Fruit fly (Drosophila melanogaster) whole organism, embryonic: ENCODE measurements around the gene CG14965.

Source experiments
- Antp ChIP-seq: fragments of 200-800 bp; sonication (Bioruptor generic); optimal IDR thresholded peaks from 3 replicates; lab custom pipeline; 2016; ENCODE audit warnings: missing biosample characterization, missing genetic modification characterization
- Asciz ChIP-seq: fragments of 200-800 bp; sonication (Bioruptor generic); optimal IDR thresholded peaks from 2 replicates; lab custom pipeline; 2017; ENCODE audit warnings: missing biosample characterization, mild to moderate bottlenecking, missing genetic modification characterization, missing genetic modification reagents
- CG10209 ChIP-seq: fragments of 200-800 bp; sonication (Bioruptor generic); optimal IDR thresholded peaks from 3 replicates; lab custom pipeline; 2017; ENCODE audit warnings: missing biosample characterization, mild to moderate bottlenecking, missing genetic modification characterization, missing genetic modification reagents
- CG10431 ChIP-seq: fragments of 200-800 bp; sonication (Bioruptor generic); optimal IDR thresholded peaks from 3 replicates; lab custom pipeline; 2018; ENCODE audit warnings: missing biosample characterization, mild to moderate bottlenecking, missing genetic modification characterization
- CG12391 ChIP-seq: fragments of 200-800 bp; sonication (Bioruptor generic); optimal IDR thresholded peaks from 3 replicates; lab custom pipeline; 2018; ENCODE audit warnings: missing biosample characterization, mild to moderate bottlenecking, missing genetic modification characterization, moderate library complexity
- CG12744 ChIP-seq: fragments of 200-800 bp; sonication (Bioruptor generic); optimal IDR thresholded peaks from 2 replicates; lab custom pipeline; 2016; ENCODE audit warnings: missing biosample characterization, missing genetic modification characterization
- CG13894 ChIP-seq: fragments of 200-800 bp; sonication (Bioruptor generic); optimal IDR thresholded peaks from 3 replicates; lab custom pipeline; 2018; ENCODE audit warnings: missing biosample characterization, mild to moderate bottlenecking, missing genetic modification characterization, moderate library complexity
- CG14441 ChIP-seq: fragments of 200-800 bp; sonication (Bioruptor generic); IDR thresholded peaks from 2 replicates; pipeline ENCODE4 v1.3.6; 2022; ENCODE audit warnings: missing biosample characterization, missing genetic modification characterization
- CG15073 ChIP-seq: fragments of 200-800 bp; sonication (Bioruptor generic); optimal IDR thresholded peaks from 2 replicates; lab custom pipeline; 2016; ENCODE audit warnings: missing biosample characterization, missing genetic modification characterization
- CG15696 ChIP-seq: fragments of 200-800 bp; sonication (Bioruptor generic); optimal IDR thresholded peaks from 2 replicates; lab custom pipeline; 2019; ENCODE audit warnings: missing biosample characterization, mild to moderate bottlenecking, missing genetic modification characterization, moderate library complexity
- CG16863 ChIP-seq: fragments of 200-800 bp; sonication (Bioruptor generic); optimal IDR thresholded peaks from 3 replicates; lab custom pipeline; 2016; ENCODE audit warnings: missing biosample characterization, missing genetic modification characterization
- CG17328 ChIP-seq: fragments of 200-800 bp; sonication (Bioruptor generic); IDR thresholded peaks from 2 replicates; pipeline ENCODE4 v1.3.6; 2022; ENCODE audit warnings: missing biosample characterization, missing genetic modification characterization
- CG17829 ChIP-seq: fragments of 200-800 bp; optimal IDR thresholded peaks from 2 replicates; lab custom pipeline; 2019; ENCODE audit warnings: missing biosample characterization, mild to moderate bottlenecking, missing genetic modification characterization, moderate library complexity
- CG1792 ChIP-seq: fragments of 200-800 bp; sonication (Bioruptor generic); optimal IDR thresholded peaks from 2 replicates; lab custom pipeline; 2016; ENCODE audit warnings: missing biosample characterization, missing genetic modification characterization
- CG18599 ChIP-seq: fragments of 200-800 bp; sonication (Bioruptor generic); optimal IDR thresholded peaks from 3 replicates; lab custom pipeline; 2017; ENCODE audit warnings: missing biosample characterization, missing genetic modification characterization, mild to moderate bottlenecking, moderate library complexity, missing genetic modification reagents
- CG2116 ChIP-seq: fragments of 200-800 bp; sonication (Bioruptor generic); optimal IDR thresholded peaks from 3 replicates; lab custom pipeline; 2018; ENCODE audit warnings: missing biosample characterization, mild to moderate bottlenecking, missing genetic modification characterization
- CG2120 ChIP-seq: fragments of 200-800 bp; sonication (Bioruptor generic); optimal IDR thresholded peaks from 3 replicates; lab custom pipeline; 2016; ENCODE audit warnings: missing biosample characterization, missing genetic modification characterization
- CG3065 ChIP-seq: fragments of 200-800 bp; sonication (Bioruptor generic); optimal IDR thresholded peaks from 2 replicates; lab custom pipeline; 2016; ENCODE audit warnings: missing biosample characterization, missing genetic modification characterization
- CG34224 ChIP-seq: fragments of 200-800 bp; sonication (Bioruptor generic); IDR thresholded peaks from 3 replicates; pipeline ENCODE4 v1.3.6; 2022; ENCODE audit warnings: missing biosample characterization, missing genetic modification characterization; ENCODE audit not compliant: partially characterized antibody
- CG42726 ChIP-seq: fragments of 200-800 bp; sonication (Bioruptor generic); IDR thresholded peaks from 2 replicates; pipeline ENCODE4 v1.3.6; 2022; ENCODE audit warnings: missing biosample characterization, missing genetic modification characterization; ENCODE audit not compliant: partially characterized antibody
- CG6791 ChIP-seq: fragments of 200-800 bp; sonication (Bioruptor generic); IDR thresholded peaks from 3 replicates; pipeline ENCODE4 v1.3.6; 2022; ENCODE audit warnings: missing biosample characterization, missing genetic modification characterization; ENCODE audit not compliant: partially characterized antibody
- CG7372 ChIP-seq: fragments of 200-800 bp; sonication (Bioruptor generic); IDR thresholded peaks from 2 replicates; pipeline ENCODE4 v1.3.6; 2022; ENCODE audit warnings: missing biosample characterization, missing genetic modification characterization
- CG9215 ChIP-seq: fragments of 200-800 bp; sonication (Bioruptor generic); IDR thresholded peaks from 2 replicates; pipeline ENCODE4 v1.3.6; 2022; ENCODE audit warnings: missing biosample characterization, missing genetic modification characterization
- CG9876 ChIP-seq: fragments of 200-800 bp; sonication (Bioruptor generic); optimal IDR thresholded peaks from 2 replicates; lab custom pipeline; 2016; ENCODE audit warnings: missing biosample characterization, missing genetic modification characterization
- Chrac-16 ChIP-seq: fragments of 200-800 bp; sonication (Bioruptor generic); optimal IDR thresholded peaks from 3 replicates; lab custom pipeline; 2016; ENCODE audit warnings: missing biosample characterization, missing genetic modification characterization
- CkIIα-i1 ChIP-seq: fragments of 200-800 bp; sonication (Bioruptor generic); IDR thresholded peaks from 2 replicates; pipeline ENCODE4 v1.3.6; 2022; ENCODE audit warnings: missing biosample characterization, missing genetic modification characterization
- D19B ChIP-seq: fragments of 200-800 bp; sonication (Bioruptor generic); optimal IDR thresholded peaks from 2 replicates; lab custom pipeline; 2017; ENCODE audit warnings: missing biosample characterization, mild to moderate bottlenecking, missing genetic modification characterization
- Hey ChIP-seq: fragments of 200-800 bp; sonication (Bioruptor generic); optimal IDR thresholded peaks from 3 replicates; lab custom pipeline; 2018; ENCODE audit warnings: missing biosample characterization, mild to moderate bottlenecking, missing genetic modification characterization
- MBD-R2 ChIP-seq: fragments of 200-800 bp; sonication (Bioruptor generic); IDR thresholded peaks from 2 replicates; pipeline ENCODE4 v1.3.6; 2022; ENCODE audit warnings: missing biosample characterization, missing genetic modification characterization
- Mad ChIP-seq: fragments of 200-800 bp; sonication (Bioruptor generic); optimal IDR thresholded peaks from 2 replicates; lab custom pipeline; 2016; ENCODE audit warnings: missing biosample characterization, missing genetic modification characterization
- Max ChIP-seq: fragments of 200-800 bp; sonication (Bioruptor generic); optimal IDR thresholded peaks from 2 replicates; lab custom pipeline; 2016; ENCODE audit warnings: missing biosample characterization, mild to moderate bottlenecking, missing genetic modification characterization
- NFAT ChIP-seq: fragments of 200-800 bp; sonication (Bioruptor generic); IDR thresholded peaks from 2 replicates; pipeline ENCODE4 v1.3.6; 2022; ENCODE audit warnings: missing biosample characterization, missing genetic modification characterization
- Oli ChIP-seq: fragments of 200-800 bp; sonication (Bioruptor generic); optimal IDR thresholded peaks from 2 replicates; lab custom pipeline; 2018; ENCODE audit warnings: missing biosample characterization, mild to moderate bottlenecking, missing genetic modification characterization, moderate library complexity
- PHDP ChIP-seq: fragments of 200-800 bp; sonication (Bioruptor generic); optimal IDR thresholded peaks from 3 replicates; lab custom pipeline; 2018; ENCODE audit warnings: missing biosample characterization, mild to moderate bottlenecking, missing genetic modification characterization, moderate library complexity
- Pdp1 ChIP-seq, 2 experiments: fragments of 200-800 bp; sonication (Bioruptor generic); optimal IDR thresholded peaks; 3 replicates each; lab custom pipeline; 2016; ENCODE audit warnings: missing biosample characterization in 2 of 2, missing genetic modification characterization in 2 of 2, mild to moderate bottlenecking in 1 of 2, moderate library complexity in 1 of 2
- Poxn ChIP-seq: fragments of 200-800 bp; sonication (Bioruptor generic); IDR thresholded peaks from 2 replicates; pipeline ENCODE4 v1.3.6; 2022; ENCODE audit warnings: missing biosample characterization, missing genetic modification characterization
- Ptx1 ChIP-seq: fragments of 200-800 bp; sonication (Bioruptor generic); IDR thresholded peaks from 2 replicates; pipeline ENCODE4 v1.3.6; 2022; ENCODE audit warnings: missing biosample characterization, missing genetic modification characterization
- Taf1 ChIP-seq: fragments of 200-800 bp; sonication (Bioruptor generic); IDR thresholded peaks from 2 replicates; pipeline ENCODE4 v1.3.6; 2022; ENCODE audit warnings: missing biosample characterization, missing genetic modification characterization
- ara ChIP-seq: fragments of 200-800 bp; sonication (Bioruptor generic); IDR thresholded peaks from 2 replicates; pipeline ENCODE4 v1.3.6; 2022; ENCODE audit warnings: missing biosample characterization, missing genetic modification characterization
- cas ChIP-seq: fragments of 200-800 bp; sonication (Bioruptor generic); IDR thresholded peaks from 2 replicates; pipeline ENCODE4 v1.3.6; 2022; ENCODE audit warnings: missing biosample characterization, missing genetic modification characterization
- dan ChIP-seq: fragments of 200-800 bp; sonication (Bioruptor generic); IDR thresholded peaks from 2 replicates; pipeline ENCODE4 v1.3.6; 2022; ENCODE audit warnings: missing biosample characterization, missing genetic modification characterization
- gt ChIP-seq: fragments of 200-800 bp; sonication (Bioruptor generic); IDR thresholded peaks from 2 replicates; pipeline ENCODE4 v1.3.6; 2022; ENCODE audit warnings: missing biosample characterization, missing genetic modification characterization
- h ChIP-seq: fragments of >200 bp; optimal IDR thresholded peaks from 2 replicates; lab custom pipeline; 2017
- hth ChIP-seq: fragments of >200 bp; optimal IDR thresholded peaks from 2 replicates; lab custom pipeline; 2017; ENCODE audit warnings: inconsistent platforms
- inv ChIP-seq: fragments of 200-800 bp; sonication (Bioruptor generic); IDR thresholded peaks from 2 replicates; pipeline ENCODE4 v1.3.6; 2022; ENCODE audit warnings: missing biosample characterization, missing genetic modification characterization; ENCODE audit not compliant: partially characterized antibody
- jumu ChIP-seq: fragments of 200-800 bp; sonication (Bioruptor generic); optimal IDR thresholded peaks from 3 replicates; lab custom pipeline; 2016; ENCODE audit warnings: missing biosample characterization, missing genetic modification characterization
- odd ChIP-seq: fragments of 200-800 bp; sonication (Bioruptor generic); optimal IDR thresholded peaks from 2 replicates; lab custom pipeline; 2017; ENCODE audit warnings: missing biosample characterization, mild to moderate bottlenecking, missing genetic modification characterization
- otp ChIP-seq: fragments of 200-800 bp; sonication (Bioruptor generic); IDR thresholded peaks from 3 replicates; pipeline ENCODE4, ENCODE4 v1.3.6; 2022; ENCODE audit warnings: missing biosample characterization, missing genetic modification characterization
- sisA ChIP-seq: fragments of 200-800 bp; sonication (Bioruptor generic); IDR thresholded peaks from 2 replicates; pipeline ENCODE4 v1.3.6; 2022; ENCODE audit warnings: missing biosample characterization, missing genetic modification characterization
- slbo ChIP-seq: fragments of 200-800 bp; sonication (Bioruptor generic); IDR thresholded peaks from 2 replicates; pipeline ENCODE4 v1.3.6; 2022; ENCODE audit warnings: missing biosample characterization, missing genetic modification characterization
- sna ChIP-seq: fragments of 200-800 bp; sonication (Bioruptor generic); IDR thresholded peaks from 2 replicates; pipeline ENCODE4 v1.3.6; 2022; ENCODE audit warnings: missing biosample characterization, missing genetic modification characterization; ENCODE audit not compliant: partially characterized antibody
- wek ChIP-seq: fragments of 200-800 bp; sonication (Bioruptor generic); optimal IDR thresholded peaks from 3 replicates; lab custom pipeline; 2018; ENCODE audit warnings: missing biosample characterization, mild to moderate bottlenecking, missing genetic modification characterization, moderate library complexity

The CG14965 gene

dm6 chr3L:3197464-3197863 lies 5.2 kb upstream of the CG14965 start, which contains the start of gene CG14966 (continued):
- peak; percentile 58 for TF ChIP-seq CG13894 (tag; lab: Kevin White, UChicago)
- TF ChIP-seq D19B (GFP tag; lab: Kevin White, UChicago) = no peak
- peak; percentile 47 for TF ChIP-seq Mad (GFP tag; lab: Kevin White, UChicago)
- peak; percentile 66 for TF ChIP-seq CG17829 (tag; lab: Kevin White, UChicago)
- TF ChIP-seq CG6791 (GFP tag; lab: Robert Waterston, UW) = peak; percentile 91
- no peak for TF ChIP-seq cas (GFP tag; lab: Robert Waterston, UW)
- TF ChIP-seq CG10209 (GFP tag; lab: Kevin White, UChicago) = no peak
- TF ChIP-seq Antp (GFP tag; lab: Kevin White, UChicago) = peak; percentile 22
- no peak for TF ChIP-seq Asciz (GFP tag; lab: Kevin White, UChicago)
- no peak for TF ChIP-seq CG9876
- TF ChIP-seq jumu = peak; percentile 9
- no peak for TF ChIP-seq Poxn
- no peak for TF ChIP-seq CG15073 (GFP tag; lab: Kevin White, UChicago)
- TF ChIP-seq inv (GFP tag; lab: Robert Waterston, UW) = peak; percentile 78
- TF ChIP-seq Hey (tag; lab: Kevin White, UChicago) = no peak
- TF ChIP-seq CG12391 (tag; lab: Kevin White, UChicago) = peak; percentile 33
- TF ChIP-seq odd = no peak
- TF ChIP-seq hth = no peak
- no peak for TF ChIP-seq CG15696 (tag; lab: Kevin White, UChicago)
- TF ChIP-seq gt = no peak
- TF ChIP-seq Ptx1 (GFP tag; lab: Robert Waterston, UW) = peak; percentile 23; the same call in 1 of the 2 replicates
- peak; percentile 43 for TF ChIP-seq CG2116 (GFP tag; lab: Kevin White, UChicago)
- no peak for TF ChIP-seq CG1792
- peak; percentile 90 for TF ChIP-seq CG34224
- TF ChIP-seq CG3065 = no peak
- TF ChIP-seq wek (GFP tag; lab: Kevin White, UChicago) = no peak
- TF ChIP-seq PHDP (tag; lab: Kevin White, UChicago) = peak; percentile 1
- TF ChIP-seq NFAT = no peak; the same call in 1 of the 2 replicates
- peak; percentile 94 for TF ChIP-seq sna (GFP tag; lab: Robert Waterston, UW)
- peak in 1 of 2 experiments; percentile 47 for TF ChIP-seq Pdp1 (GFP tag; optimal IDR thresholded peaks at IDR 0.05; lab: Kevin White, UChicago)
- no peak for TF ChIP-seq ara (GFP tag; lab: Robert Waterston, UW)
- TF ChIP-seq MBD-R2 (GFP tag; lab: Robert Waterston, UW) = peak; percentile 97
- no peak for TF ChIP-seq CG17328 (GFP tag; lab: Robert Waterston, UW)
- TF ChIP-seq CG12744 (GFP tag; lab: Kevin White, UChicago) = no peak
- peak; percentile 36 for TF ChIP-seq Max (GFP tag; lab: Kevin White, UChicago)
- TF ChIP-seq CG16863 (GFP tag; lab: Kevin White, UChicago) = no peak
- TF ChIP-seq dan (GFP tag; lab: Robert Waterston, UW) = no peak
- peak; percentile 66 for TF ChIP-seq CG2120 (GFP tag; lab: Kevin White, UChicago)
- no peak for TF ChIP-seq otp (GFP tag; lab: Robert Waterston, UW)
- peak; percentile 4 for TF ChIP-seq Chrac-16
- TF ChIP-seq CG18599 (GFP tag; lab: Kevin White, UChicago) = peak; percentile 22
- TF ChIP-seq CG14441 (GFP tag; lab: Robert Waterston, UW) = 0 out of 2 replicates have a peak, but pooled peaks have one; percentile 16
- no peak for TF ChIP-seq Taf1 (GFP tag; lab: Robert Waterston, UW)
- TF ChIP-seq slbo (GFP tag; lab: Robert Waterston, UW) = peak; percentile 63; the same call in 1 of the 2 replicates
- no peak for TF ChIP-seq h (lab: Kevin White, UChicago)
- TF ChIP-seq CkIIα-i1 (GFP tag; lab: Robert Waterston, UW) = no peak
- TF ChIP-seq CG10431 (GFP tag; lab: Kevin White, UChicago) = peak; percentile 89
- TF ChIP-seq CG42726 = peak; percentile 91
- no peak for TF ChIP-seq sisA (GFP tag; lab: Robert Waterston, UW)
- no peak for TF ChIP-seq Oli (tag; lab: Kevin White, UChicago)
- TF ChIP-seq CG7372 (GFP tag; lab: Robert Waterston, UW) = no peak
- no peak for TF ChIP-seq CG9215 (GFP tag; lab: Robert Waterston, UW)
